Worm (Caenorhabditis elegans) whole organism, mixed stage, embryonic: ENCODE data around the gene ergi-3.

Experiments used
- ceh-39 ChIP-seq: fragments of 150-350 bp; optimal IDR thresholded peaks from 2 replicates; lab custom pipeline; 2014; ENCODE audit warnings: missing biosample characterization, missing genetic modification characterization
- ces-1 ChIP-seq: fragments of 150-350 bp; optimal IDR thresholded peaks from 2 replicates; lab custom pipeline; 2014; ENCODE audit warnings: missing biosample characterization, missing genetic modification reagents, missing genetic modification characterization
- cnd-1 ChIP-seq: fragments of 200-800 bp; sonication (Bioruptor generic); optimal IDR thresholded peaks from 2 replicates; lab custom pipeline; 2018; ENCODE audit warnings: mild to moderate bottlenecking, missing genetic modification characterization, missing compliant biosample characterization
- lin-13 ChIP-seq: fragments of 150-350 bp; optimal IDR thresholded peaks from 2 replicates; lab custom pipeline; 2014; ENCODE audit warnings: missing biosample characterization, missing genetic modification characterization
- sptf-1 ChIP-seq: sonication (generic microtip); optimal IDR thresholded peaks from 2 replicates; lab custom pipeline; 2017; ENCODE audit warnings: mild to moderate bottlenecking, missing genetic modification characterization, moderate library complexity, missing compliant biosample characterization
- unc-120 ChIP-seq: sonication (generic microtip); optimal IDR thresholded peaks from 2 replicates; lab custom pipeline; 2017; ENCODE audit warnings: missing genetic modification characterization, missing compliant biosample characterization; ENCODE audit not compliant: poor library complexity, severe bottlenecking
- unc-62 ChIP-seq: fragments of 150-350 bp; optimal IDR thresholded peaks from 2 replicates; lab custom pipeline; 2014; ENCODE audit warnings: missing biosample characterization, missing genetic modification reagents, missing genetic modification characterization

ce11 chrX:15606585-15607276 lies 9.8 kb downstream of the ergi-3 start, which contains the start of gene rab-14:
- TF ChIP-seq lin-13 (tag; lab: Kevin White, UChicago) (peak; percentile 67), sptf-1 (tag; lab: Kevin White, UChicago) (no peak), unc-62 (GFP tag; lab: Kevin White, UChicago) (no peak), ceh-39 (tag; lab: Kevin White, UChicago) (peak; percentile 98), ces-1 (GFP tag; lab: Kevin White, UChicago) (peak; percentile 47), cnd-1 (tag; lab: Kevin White, UChicago) (peak; percentile 55), unc-120 (peak; percentile 69)
